Fruit fly (Drosophila melanogaster) whole organism, prepupa: ENCODE data around the gene CG15717.

Experiments
- CG10631 ChIP-seq: fragments of 200-800 bp; sonication (Bioruptor generic); optimal IDR thresholded peaks from 2 replicates; lab custom pipeline; 2016; ENCODE audit warnings: missing biosample characterization, missing genetic modification characterization
- CG11902 ChIP-seq: fragments of 200-800 bp; sonication (Bioruptor generic); optimal IDR thresholded peaks from 3 replicates; lab custom pipeline; 2016; ENCODE audit warnings: missing biosample characterization, missing genetic modification characterization
- CG16779 ChIP-seq: fragments of 200-800 bp; sonication (Bioruptor generic); optimal IDR thresholded peaks from 3 replicates; lab custom pipeline; 2017; ENCODE audit warnings: missing biosample characterization, mild to moderate bottlenecking, missing genetic modification characterization
- CG3032 ChIP-seq: fragments of 200-800 bp; optimal IDR thresholded peaks from 2 replicates; lab custom pipeline; 2019; ENCODE audit warnings: missing biosample characterization, mild to moderate bottlenecking, missing genetic modification characterization, moderate library complexity
- CG32006 ChIP-seq: fragments of 200-800 bp; sonication (Bioruptor generic); optimal IDR thresholded peaks from 3 replicates; lab custom pipeline; 2017; ENCODE audit warnings: missing biosample characterization, mild to moderate bottlenecking, missing genetic modification characterization
- CG3919 ChIP-seq: fragments of 200-800 bp; sonication (Bioruptor generic); optimal IDR thresholded peaks from 3 replicates; lab custom pipeline; 2016; ENCODE audit warnings: missing biosample characterization, missing genetic modification characterization
- CG6792 ChIP-seq: fragments of 200-800 bp; sonication (Bioruptor generic); optimal IDR thresholded peaks from 3 replicates; lab custom pipeline; 2016; ENCODE audit warnings: missing biosample characterization, missing genetic modification characterization
- CG6808 ChIP-seq: fragments of 200-800 bp; sonication (Bioruptor generic); optimal IDR thresholded peaks from 3 replicates; lab custom pipeline; 2017; ENCODE audit warnings: missing biosample characterization, missing genetic modification characterization, mild to moderate bottlenecking, moderate library complexity, missing genetic modification reagents
- CG8119 ChIP-seq: fragments of 200-800 bp; sonication (Bioruptor generic); IDR thresholded peaks from 3 replicates; pipeline ENCODE4 v1.3.6; 2022; ENCODE audit warnings: missing biosample characterization, missing genetic modification characterization
- CG8319 ChIP-seq: fragments of 200-800 bp; sonication (Bioruptor generic); optimal IDR thresholded peaks from 3 replicates; lab custom pipeline; 2016; ENCODE audit warnings: missing biosample characterization, missing genetic modification characterization
- CG9139 ChIP-seq: fragments of 200-800 bp; sonication (Bioruptor generic); optimal IDR thresholded peaks from 3 replicates; lab custom pipeline; 2017; ENCODE audit warnings: missing biosample characterization, mild to moderate bottlenecking, missing genetic modification characterization
- Eip75B ChIP-seq: fragments of 200-800 bp; sonication (Bioruptor generic); optimal IDR thresholded peaks from 3 replicates; lab custom pipeline; 2016; ENCODE audit warnings: missing biosample characterization, missing genetic modification characterization
- Eip78C ChIP-seq: fragments of 200-800 bp; sonication (Bioruptor generic); peaks from one replicate; lab custom pipeline; 2016; ENCODE audit warnings: missing biosample characterization, missing genetic modification characterization
- Ets21C ChIP-seq: fragments of 200-800 bp; sonication (Bioruptor generic); optimal IDR thresholded peaks from 3 replicates; lab custom pipeline; 2016; ENCODE audit warnings: missing biosample characterization, missing genetic modification characterization
- Ets96B ChIP-seq: fragments of 200-800 bp; optimal IDR thresholded peaks from 2 replicates; lab custom pipeline; 2019; ENCODE audit warnings: missing biosample characterization, mild to moderate bottlenecking, missing genetic modification characterization, moderate library complexity
- Gug ChIP-seq: fragments of 200-800 bp; sonication (Bioruptor generic); IDR thresholded peaks from 2 replicates; pipeline ENCODE4 v1.3.6; 2022; ENCODE audit warnings: missing biosample characterization, missing genetic modification characterization
- Hr38 ChIP-seq: sonication (Bioruptor generic); optimal IDR thresholded peaks from 2 replicates; lab custom pipeline; 2016; ENCODE audit warnings: missing biosample characterization, missing genetic modification characterization
- Hr39 ChIP-seq: fragments of 200-800 bp; sonication (Bioruptor generic); optimal IDR thresholded peaks from 2 replicates; lab custom pipeline; 2016; ENCODE audit warnings: missing biosample characterization, missing genetic modification characterization
- Met ChIP-seq: fragments of 200-800 bp; sonication (Bioruptor generic); optimal IDR thresholded peaks from 3 replicates; lab custom pipeline; 2016; ENCODE audit warnings: missing biosample characterization, missing genetic modification characterization
- Sox14 ChIP-seq: fragments of 200-800 bp; sonication (Bioruptor generic); optimal IDR thresholded peaks from 3 replicates; lab custom pipeline; 2016; ENCODE audit warnings: missing biosample characterization, missing genetic modification characterization
- Sox15 ChIP-seq: fragments of 200-800 bp; sonication (Bioruptor generic); optimal IDR thresholded peaks from 3 replicates; lab custom pipeline; 2016; ENCODE audit warnings: missing biosample characterization, missing genetic modification characterization
- achi ChIP-seq: fragments of 200-800 bp; sonication (Bioruptor generic); optimal IDR thresholded peaks from 3 replicates; lab custom pipeline; 2016; ENCODE audit warnings: missing biosample characterization, missing genetic modification characterization
- acj6 ChIP-seq: fragments of 200-800 bp; sonication (Bioruptor generic); optimal IDR thresholded peaks from 3 replicates; lab custom pipeline; 2016; ENCODE audit warnings: missing biosample characterization, missing genetic modification characterization
- cyc ChIP-seq: fragments of 200-800 bp; sonication (Bioruptor generic); optimal IDR thresholded peaks from 3 replicates; lab custom pipeline; 2016; ENCODE audit warnings: missing biosample characterization, missing genetic modification characterization
- dac ChIP-seq: fragments of 200-800 bp; sonication (Bioruptor generic); optimal IDR thresholded peaks from 2 replicates; lab custom pipeline; 2017; ENCODE audit warnings: missing biosample characterization, mild to moderate bottlenecking, missing genetic modification characterization
- eg ChIP-seq: fragments of 200-800 bp; sonication (Bioruptor generic); IDR thresholded peaks from 3 replicates; pipeline ENCODE4 v1.3.6; 2022; ENCODE audit warnings: missing biosample characterization, missing genetic modification characterization
- esn ChIP-seq: fragments of 200-800 bp; sonication (Bioruptor generic); optimal IDR thresholded peaks from 2 replicates; lab custom pipeline; 2016; ENCODE audit warnings: missing biosample characterization, mild to moderate bottlenecking, missing genetic modification characterization, moderate library complexity
- fd59A ChIP-seq: fragments of 200-800 bp; sonication (Bioruptor generic); optimal IDR thresholded peaks from 2 replicates; lab custom pipeline; 2017; ENCODE audit warnings: missing biosample characterization, mild to moderate bottlenecking, missing genetic modification characterization, missing genetic modification reagents
- fkh ChIP-seq: fragments of 200-800 bp; sonication (Bioruptor generic); optimal IDR thresholded peaks from 3 replicates; lab custom pipeline; 2017; ENCODE audit warnings: missing biosample characterization, mild to moderate bottlenecking, missing genetic modification characterization, moderate library complexity
- pdm3 ChIP-seq: fragments of 200-800 bp; sonication (Bioruptor generic); optimal IDR thresholded peaks from 3 replicates; lab custom pipeline; 2016; ENCODE audit warnings: missing biosample characterization, missing genetic modification characterization
- salr ChIP-seq, 2 experiments: fragments of 200-800 bp; sonication (Bioruptor generic); optimal IDR thresholded peaks; 3 replicates each; lab custom pipeline; 2016 to 2018; ENCODE audit warnings: missing biosample characterization in 2 of 2, missing genetic modification characterization in 2 of 2, mild to moderate bottlenecking in 1 of 2
- spab ChIP-seq: fragments of 200-800 bp; sonication (Bioruptor generic); optimal IDR thresholded peaks from 2 replicates; lab custom pipeline; 2017; ENCODE audit warnings: missing biosample characterization, mild to moderate bottlenecking, missing genetic modification characterization, missing genetic modification reagents
- ss ChIP-seq, 2 experiments: fragments of 200-800 bp; sonication (Bioruptor generic); optimal IDR thresholded peaks; 2 replicates in 1 of 2; 3 replicates in 1 of 2; lab custom pipeline; 2017 to 2018; ENCODE audit warnings: mild to moderate bottlenecking in 2 of 2, missing biosample characterization in 2 of 2, missing genetic modification characterization in 2 of 2, moderate library complexity in 1 of 2
- svp ChIP-seq: fragments of 200-800 bp; sonication (Bioruptor generic); peaks from one replicate; lab custom pipeline; 2016; ENCODE audit warnings: missing biosample characterization, missing genetic modification characterization
- vri ChIP-seq: fragments of 200-800 bp; sonication (Bioruptor generic); optimal IDR thresholded peaks from 3 replicates; lab custom pipeline; 2016; ENCODE audit warnings: missing biosample characterization, mild to moderate bottlenecking, missing genetic modification characterization

Gene CG15717

dm6 chrX:13099919-13100318, 28.8 kb upstream of the CG15717 start (continued):
- TF ChIP-seq Hr38 (GFP tag; lab: Kevin White, UChicago) (no peak), Sox15 (peak; percentile 45), achi (GFP tag; lab: Kevin White, UChicago) (peak; percentile 69), acj6 (GFP tag; lab: Kevin White, UChicago) (peak; percentile 67), eg (GFP tag; lab: Robert Waterston, UW) (peak; percentile 81), fd59A (GFP tag; lab: Kevin White, UChicago) (no peak), CG3032 (tag; lab: Kevin White, UChicago) (peak; percentile 52), CG9139 (GFP tag; lab: Kevin White, UChicago) (no peak), CG32006 (peak; percentile 64), spab (GFP tag; lab: Kevin White, UChicago) (peak; percentile 11), cyc (GFP tag; lab: Kevin White, UChicago) (peak; percentile 43), fkh (GFP tag; lab: Kevin White, UChicago) (peak; percentile 33), CG8319 (peak; percentile 26), esn (peak; percentile 72), Hr39 (peak; percentile 46), CG8119 (GFP tag; lab: Robert Waterston, UW) (peak; percentile 55), Eip75B (GFP tag; lab: Kevin White, UChicago) (peak; percentile 13), ss (GFP tag; optimal IDR thresholded peaks at IDR 0.05; lab: Kevin White, UChicago) (no peak), CG3919 (peak; percentile 62), Sox14 (peak; percentile 24), CG10631 (peak; percentile 66), dac (GFP tag; lab: Kevin White, UChicago) (no peak), Ets96B (tag; lab: Kevin White, UChicago) (peak; percentile 48), CG6792 (peak; percentile 44), pdm3 (GFP tag; lab: Kevin White, UChicago) (peak; percentile 40)

- TF ChIP-seq Met (GFP tag; lab: Kevin White, UChicago) (no peak), fkh (GFP tag; lab: Kevin White, UChicago) (no peak), svp (no peak), salr (GFP tag; optimal IDR thresholded peaks at IDR 0.05; lab: Kevin White, UChicago) (no peak), CG6808 (GFP tag; lab: Kevin White, UChicago) (no peak), CG11902 (GFP tag; lab: Kevin White, UChicago) (no peak)
- TF ChIP-seq, all 60 proteins: peak for 0
Measured at dm6 chrX:13101817-13102216, 26.9 kb upstream of the CG15717 start.

dm6 chrX:13104571-13104970, 24.2 kb upstream of the CG15717 start:
- TF ChIP-seq fkh (GFP tag; lab: Kevin White, UChicago) (peak; percentile 17), vri (GFP tag; lab: Kevin White, UChicago) (peak; percentile 13), CG8119 (GFP tag; lab: Robert Waterston, UW) (no peak), CG32006 (no peak), Gug (GFP tag; lab: Robert Waterston, UW) (no peak), CG16779 (no peak), pdm3 (GFP tag; lab: Kevin White, UChicago) (no peak)
- TF ChIP-seq, all 60 proteins: peak for 2

dm6 chrX:13105220-13105619, 23.5 kb upstream of the CG15717 start:
- TF ChIP-seq fkh (GFP tag; lab: Kevin White, UChicago) (peak; percentile 34), Eip78C (GFP tag; lab: Kevin White, UChicago) (no peak), Ets21C (GFP tag; lab: Kevin White, UChicago) (no peak), salr (GFP tag; optimal IDR thresholded peaks at IDR 0.05; lab: Kevin White, UChicago) (no peak)
